Fruit fly (Drosophila melanogaster): ENCODE measurements around the gene rtet.
A peak's percentile ranks its signal among the peaks of the same experiment; 100 is the strongest.

Gene rtet

dm6 chr3R:21156572-21157480 is 48.6 kb downstream of the rtet start (continued):
- no peak for TF ChIP-seq Dad (GFP tag; optimal IDR thresholded peaks at IDR 0.05)
- TF ChIP-seq kni (GFP tag; optimal IDR thresholded peaks at IDR 0.05) = peak; percentile 60

dm6 chr3R:21158643-21159042 is 50.4 kb downstream of the rtet start:
- TF ChIP-seq Fer3 (tag; optimal IDR thresholded peaks at IDR 0.05) (peak; percentile 24), CG18262 (tag; optimal IDR thresholded peaks at IDR 0.05) (no peak), CG15696 (tag; optimal IDR thresholded peaks at IDR 0.05) (no peak), caup (GFP tag; optimal IDR thresholded peaks at IDR 0.05; ENCODE audit: severe bottlenecking) (peak; percentile 53), chn (GFP tag; optimal IDR thresholded peaks at IDR 0.05) (no peak), lov (optimal IDR thresholded peaks at IDR 0.05) (no peak), lov (GFP tag; IDR thresholded peaks at IDR 0.05) (no peak), CG6791 (GFP tag; IDR thresholded peaks at IDR 0.05; ENCODE audit: partially characterized antibody) (no peak), CG7987 (GFP tag; optimal IDR thresholded peaks at IDR 0.05) (no peak), jigr1 (GFP tag; IDR thresholded peaks at IDR 0.05) (no peak), CG17612 (GFP tag; IDR thresholded peaks at IDR 0.05) (no peak), fd3F (GFP tag; optimal IDR thresholded peaks at IDR 0.05) (peak; percentile 44), H15 (GFP tag; IDR thresholded peaks at IDR 0.05) (no peak), Fer1 (GFP tag; optimal IDR thresholded peaks at IDR 0.05) (peak; percentile 25), gcm2 (GFP tag; optimal IDR thresholded peaks at IDR 0.05) (no peak), ham (GFP tag; IDR thresholded peaks at IDR 0.05) (no peak), CG6683 (GFP tag; optimal IDR thresholded peaks at IDR 0.05) (no peak), CG17912 (GFP tag; optimal IDR thresholded peaks at IDR 0.05) (no peak), Xrp1 (GFP tag; IDR thresholded peaks at IDR 0.05) (0 out of 2 replicates have a peak, but pooled peaks have one; percentile 22), Sin3A (optimal IDR thresholded peaks at IDR 0.05) (no peak), Fer2 (tag; optimal IDR thresholded peaks at IDR 0.05) (peak; percentile 13), en (GFP tag; optimal IDR thresholded peaks at IDR 0.05) (no peak), CG30020 (tag; optimal IDR thresholded peaks at IDR 0.05) (no peak), bab2 (GFP tag; optimal IDR thresholded peaks at IDR 0.05) (no peak), bowl (GFP tag; IDR thresholded peaks at IDR 0.05) (no peak), org-1 (GFP tag; optimal IDR thresholded peaks at IDR 0.05) (no peak), gsb (GFP tag; IDR thresholded peaks at IDR 0.05) (no peak), ro (GFP tag; IDR thresholded peaks at IDR 0.05) (no peak), CG15514 (GFP tag; optimal IDR thresholded peaks at IDR 0.05) (peak; percentile 27), Mad (GFP tag; optimal IDR thresholded peaks at IDR 0.05) (no peak), Gsc (GFP tag; IDR thresholded peaks at IDR 0.05) (no peak), Ssrp (tag; optimal IDR thresholded peaks at IDR 0.05) (no peak), salm (tag; optimal IDR thresholded peaks at IDR 0.05) (no peak), CG15011 (GFP tag; optimal IDR thresholded peaks at IDR 0.05) (no peak), Bdp1 (GFP tag; optimal IDR thresholded peaks at IDR 0.05) (no peak), Dp (GFP tag; optimal IDR thresholded peaks at IDR 0.05) (no peak), Hr78 (GFP tag; optimal IDR thresholded peaks at IDR 0.05) (no peak), phol (tag; optimal IDR thresholded peaks at IDR 0.05) (no peak), CG9215 (GFP tag; IDR thresholded peaks at IDR 0.05) (no peak), HLH3B (GFP tag; IDR thresholded peaks at IDR 0.05) (no peak), sens-2 (GFP tag; IDR thresholded peaks at IDR 0.05) (no peak), Ravus (GFP tag; IDR thresholded peaks at IDR 0.05) (no peak), CG3726 (GFP tag; IDR thresholded peaks at IDR 0.05) (no peak), NK7.1 (GFP tag; optimal IDR thresholded peaks at IDR 0.05) (no peak), Hand (GFP tag; optimal IDR thresholded peaks at IDR 0.05) (no peak), Doc3 (GFP tag; IDR thresholded peaks at IDR 0.05; ENCODE audit: partially characterized antibody) (no peak)
